Worm (Caenorhabditis elegans) whole organism, young adult: ENCODE data around the gene mrpl-53.

Experiments
- nfyb-1 ChIP-seq: fragments of 200-800 bp; sonication (Bioruptor generic); IDR thresholded peaks from 2 replicates; pipeline ENCODE4 v1.3.6; 2022; ENCODE audit warnings: missing genetic modification reagents, missing genetic modification characterization, missing compliant biosample characterization
- sea-2 ChIP-seq: fragments of 200-800 bp; sonication (Bioruptor generic); IDR thresholded peaks from 2 replicates; pipeline ENCODE4 v1.3.6; 2022; ENCODE audit warnings: missing genetic modification characterization, missing compliant biosample characterization

DNA sequence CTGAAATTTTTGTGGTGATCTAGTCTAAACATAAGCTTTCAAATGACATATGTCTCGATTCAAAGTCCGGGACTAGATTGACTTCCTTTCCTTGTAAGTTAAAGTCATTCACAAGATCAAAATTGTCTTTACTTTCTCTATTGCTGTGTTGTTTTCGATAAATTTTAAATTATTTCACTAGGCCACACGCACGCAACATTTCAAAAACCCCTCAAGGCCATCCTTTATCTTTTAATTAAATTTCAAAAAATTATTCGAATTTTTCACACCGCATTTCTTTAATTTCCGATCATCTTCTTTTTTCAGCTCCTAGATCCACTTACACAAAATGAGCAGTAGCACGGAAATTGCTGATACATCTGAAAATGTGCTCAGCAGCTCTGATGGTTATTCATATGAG lies 38.9 kb downstream of the mrpl-53 start, which contains the start of gene ZK1307.7:
- no peak for TF ChIP-seq sea-2 (GFP tag; lab: Robert Waterston, UW)
- TF ChIP-seq nfyb-1 (GFP tag; lab: Robert Waterston, UW): no peak
